Fruit fly (Drosophila melanogaster): ENCODE results near the gene GAA1.
A peak's percentile ranks its signal among the peaks of the same experiment; 100 is the strongest.

The GAA1 gene

dm6 chrX:5847544-5847943 lies 25.6 kb downstream of the GAA1 start (continued):
- TF ChIP-seq Bgb (GFP tag; IDR thresholded peaks at IDR 0.05; ENCODE audit: partially characterized antibody) (no peak), CG10431 (GFP tag; optimal IDR thresholded peaks at IDR 0.05) (no peak), luna (GFP tag; optimal IDR thresholded peaks at IDR 0.05) (no peak), CG7839 (tag; optimal IDR thresholded peaks at IDR 0.05) (peak; percentile 57), CG11093 (GFP tag; IDR thresholded peaks at IDR 0.05) (no peak), pfk (GFP tag; optimal IDR thresholded peaks at IDR 0.05) (no peak), Fer3 (tag; optimal IDR thresholded peaks at IDR 0.05) (no peak), CG6689 (GFP tag; IDR thresholded peaks at IDR 0.05) (peak; percentile 32; the same call in 1 of the 2 replicates), Dp (GFP tag; optimal IDR thresholded peaks at IDR 0.05) (no peak), CoRest (tag; optimal IDR thresholded peaks at IDR 0.05) (no peak), CG2116 (GFP tag; optimal IDR thresholded peaks at IDR 0.05) (no peak), CG6654 (GFP tag; optimal IDR thresholded peaks at IDR 0.05) (no peak), CG9817 (tag; optimal IDR thresholded peaks at IDR 0.05) (peak; percentile 11), psq (GFP tag; optimal IDR thresholded peaks at IDR 0.05) (no peak), CG30403 (GFP tag; optimal IDR thresholded peaks at IDR 0.05) (no peak), CG7745 (tag; optimal IDR thresholded peaks at IDR 0.05) (no peak), CG12104 (GFP tag; optimal IDR thresholded peaks at IDR 0.05) (no peak), CG7928 (GFP tag; optimal IDR thresholded peaks at IDR 0.05) (no peak), Scr (GFP tag; IDR thresholded peaks at IDR 0.05; ENCODE audit: partially characterized antibody) (no peak), Jarid2 (GFP tag; optimal IDR thresholded peaks at IDR 0.05) (no peak), seq (GFP tag; IDR thresholded peaks at IDR 0.05) (no peak), CG14441 (GFP tag; IDR thresholded peaks at IDR 0.05) (0 out of 2 replicates have a peak, but pooled peaks have one; percentile 15), CG14965 (GFP tag; optimal IDR thresholded peaks at IDR 0.05; ENCODE audit: borderline replicate concordance) (no peak), ssp (GFP tag; IDR thresholded peaks at IDR 0.05) (no peak), CG11560 (tag; IDR thresholded peaks at IDR 0.05) (no peak), CG1832 (GFP tag; optimal IDR thresholded peaks at IDR 0.05) (no peak), CG31441 (GFP tag; IDR thresholded peaks at IDR 0.05) (peak; percentile 24; the same call in 1 of the 2 replicates), sim (GFP tag; IDR thresholded peaks at IDR 0.05) (no peak), ash1 (GFP tag; optimal IDR thresholded peaks at IDR 0.05) (no peak), dysf (GFP tag; IDR thresholded peaks at IDR 0.05) (peak; percentile 58; the same call in 2 of the 3 replicates), CG12659 (GFP tag; optimal IDR thresholded peaks at IDR 0.05) (peak; percentile 10), tup (GFP tag; optimal IDR thresholded peaks at IDR 0.05) (no peak), CG2712 (tag; optimal IDR thresholded peaks at IDR 0.05) (no peak), CG17328 (GFP tag; IDR thresholded peaks at IDR 0.05) (no peak), mam (GFP tag; optimal IDR thresholded peaks at IDR 0.05) (peak; percentile 34), Rx (GFP tag; IDR thresholded peaks at IDR 0.05) (no peak), insv (GFP tag; optimal IDR thresholded peaks at IDR 0.05) (no peak), CG1603 (tag; optimal IDR thresholded peaks at IDR 0.05) (peak; percentile 54), CG4730 (GFP tag; IDR thresholded peaks at IDR 0.05) (peak; percentile 44; the same call in 1 of the 2 replicates), CG17359 (tag; optimal IDR thresholded peaks at IDR 0.05) (peak; percentile 36), Mes4 (GFP tag; optimal IDR thresholded peaks at IDR 0.05) (no peak), al (GFP tag; IDR thresholded peaks at IDR 0.05) (no peak), tna (GFP tag; IDR thresholded peaks at IDR 0.05; ENCODE audit: partially characterized antibody) (no peak), CG4404 (GFP tag; IDR thresholded peaks at IDR 0.05) (no peak), CG2889 (GFP tag; IDR thresholded peaks at IDR 0.05) (no peak), unpg (GFP tag; optimal IDR thresholded peaks at IDR 0.05) (peak; percentile 5), pzg (GFP tag; optimal IDR thresholded peaks at IDR 0.05) (no peak), D19A (tag; optimal IDR thresholded peaks at IDR 0.05) (no peak), br (optimal IDR thresholded peaks at IDR 0.05) (no peak), zen2 (GFP tag; IDR thresholded peaks at IDR 0.05; ENCODE audit: partially characterized antibody) (no peak), GATAe (GFP tag; conservative IDR thresholded peaks at IDR 0.05) (no peak)

All from whole organism, embryonic.